Fruit fly (Drosophila melanogaster): ENCODE results near the gene CAH8.

Gene CAH8

DNA sequence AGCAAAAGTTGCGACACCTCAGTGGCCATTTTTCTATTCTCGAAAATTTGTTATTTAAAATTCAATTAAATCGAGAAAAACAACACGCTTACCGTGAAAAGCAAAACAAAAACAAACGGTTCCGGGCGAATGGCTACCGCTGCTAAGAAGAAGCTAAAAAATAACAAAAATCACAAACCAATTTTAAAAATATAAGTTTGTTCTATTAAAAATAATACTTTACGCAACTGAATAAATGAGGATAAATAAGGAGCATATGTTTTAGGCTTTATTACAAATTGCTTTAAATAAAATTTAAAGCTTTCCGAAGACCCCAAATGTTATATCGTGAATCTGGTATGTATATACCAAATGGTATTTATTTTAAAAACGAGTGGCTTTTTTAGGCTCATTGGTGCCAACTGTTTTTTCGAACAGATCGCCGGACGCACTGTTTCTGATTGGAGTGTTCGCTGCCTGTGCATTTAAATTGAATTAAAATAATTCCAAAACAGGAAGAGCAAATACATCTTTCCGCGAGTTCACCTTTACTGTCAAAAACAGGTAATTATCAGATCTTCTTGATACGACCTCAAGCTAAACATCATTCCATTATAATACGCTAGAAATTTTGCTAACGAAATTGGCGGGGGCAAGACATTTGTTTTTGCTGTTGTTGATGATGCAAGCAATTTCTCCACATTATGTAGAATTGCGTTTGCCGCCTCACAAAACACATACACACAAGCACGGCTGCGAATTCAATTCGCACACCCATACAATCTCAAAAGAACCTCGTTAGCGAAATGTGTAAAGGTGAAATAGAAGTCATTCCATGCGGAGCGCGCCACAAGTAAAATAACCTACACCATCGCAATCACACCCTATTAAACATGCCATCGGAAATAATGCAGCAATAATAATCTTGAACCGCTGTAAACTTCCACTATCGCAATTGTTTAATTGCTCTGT lies 22.1 kb downstream of the CAH8 start, which contains the start of the genes Polr3F and PyK (continued):
- TF ChIP-seq Fer2 (tag; optimal IDR thresholded peaks at IDR 0.05) (no peak), CG18599 (GFP tag; optimal IDR thresholded peaks at IDR 0.05) (no peak), CG9215 (GFP tag; IDR thresholded peaks at IDR 0.05) (no peak), Hr39 (optimal IDR thresholded peaks at IDR 0.05) (no peak), Rfx (GFP tag; IDR thresholded peaks at IDR 0.05) (no peak), CG34224 (GFP tag; IDR thresholded peaks at IDR 0.05; ENCODE audit: partially characterized antibody) (no peak), nerfin-1 (tag; optimal IDR thresholded peaks at IDR 0.05) (no peak), CG2678 (tag; optimal IDR thresholded peaks at IDR 0.05) (peak; percentile 46), CG11456 (GFP tag; IDR thresholded peaks at IDR 0.05) (no peak), ftz-f1 (GFP tag; optimal IDR thresholded peaks at IDR 0.05) (no peak), BEAF-32 (GFP tag; optimal IDR thresholded peaks at IDR 0.05) (peak; percentile 50), HLH4C (GFP tag; IDR thresholded peaks at IDR 0.05; ENCODE audit: partially characterized antibody) (no peak), CG15269 (tag; optimal IDR thresholded peaks at IDR 0.05) (peak; percentile 52), CG17802 (tag; optimal IDR thresholded peaks at IDR 0.05) (no peak), hb (GFP tag; IDR thresholded peaks at IDR 0.05; ENCODE audit: partially characterized antibody) (no peak), CG8290 (GFP tag; optimal IDR thresholded peaks at IDR 0.05) (no peak), CG8290 (tag; optimal IDR thresholded peaks at IDR 0.05) (peak in 1 of 2 experiments; percentile 40), insv (GFP tag; optimal IDR thresholded peaks at IDR 0.05) (peak; percentile 68 to 95), Mrtf (GFP tag; IDR thresholded peaks at IDR 0.05) (no peak), Hmx (GFP tag; optimal IDR thresholded peaks at IDR 0.05) (no peak), p53 (GFP tag; optimal IDR thresholded peaks at IDR 0.05) (no peak), CoRest (tag; optimal IDR thresholded peaks at IDR 0.05) (peak; percentile 52), CG8388 (GFP tag; optimal IDR thresholded peaks at IDR 0.05) (peak; percentile 38), CG9609 (GFP tag; optimal IDR thresholded peaks at IDR 0.05) (no peak), Atf-2 (GFP tag; optimal IDR thresholded peaks at IDR 0.05) (no peak), odd (GFP tag; optimal IDR thresholded peaks at IDR 0.05) (no peak), Ptx1 (GFP tag; IDR thresholded peaks at IDR 0.05) (no peak), Gug (GFP tag; IDR thresholded peaks at IDR 0.05) (no peak), CG2712 (tag; optimal IDR thresholded peaks at IDR 0.05) (peak; percentile 56), CG16813 (GFP tag; IDR thresholded peaks at IDR 0.05; ENCODE audit: partially characterized antibody) (no peak), jumu (GFP tag; optimal IDR thresholded peaks at IDR 0.05) (peak; percentile 9), hth (optimal IDR thresholded peaks at IDR 0.05) (no peak), CG7357 (GFP tag; IDR thresholded peaks at IDR 0.05) (no peak), CG8089 (GFP tag; optimal IDR thresholded peaks at IDR 0.05) (no peak), CG3065 (GFP tag; optimal IDR thresholded peaks at IDR 0.05) (no peak), Usf (GFP tag; optimal IDR thresholded peaks at IDR 0.05) (no peak), crc (GFP tag; optimal IDR thresholded peaks at IDR 0.05) (no peak), az2 (GFP tag; optimal IDR thresholded peaks at IDR 0.05) (no peak), ato (GFP tag; IDR thresholded peaks at IDR 0.05; ENCODE audit: partially characterized antibody) (no peak), Atf3 (GFP tag; optimal IDR thresholded peaks at IDR 0.05) (no peak), CG10979 (tag; optimal IDR thresholded peaks at IDR 0.05) (peak; percentile 1), CG6765 (GFP tag; optimal IDR thresholded peaks at IDR 0.05) (no peak), CG12219 (GFP tag; optimal IDR thresholded peaks at IDR 0.05) (no peak), zen (tag; optimal IDR thresholded peaks at IDR 0.05) (peak; percentile 28), ro (GFP tag; IDR thresholded peaks at IDR 0.05) (no peak), kni (GFP tag; optimal IDR thresholded peaks at IDR 0.05) (no peak), scrt (GFP tag; optimal IDR thresholded peaks at IDR 0.05) (no peak), CG9797 (GFP tag; optimal IDR thresholded peaks at IDR 0.05) (peak; percentile 40), CG13424 (tag; optimal IDR thresholded peaks at IDR 0.05) (peak; percentile 46)

Measured in whole organism, embryonic.